Worm (Caenorhabditis elegans) whole organism, mixed stage, embryonic: Measurements from ENCODE around the gene nhr-60.
"Not testable (repeated sequence)": the region's sequence is repeated elsewhere in the genome, so short reads cannot be mapped to it uniquely, and the experiment has no call there.

Source experiments
- bed-3 ChIP-seq: fragments of 200-800 bp; sonication (Bioruptor generic); optimal IDR thresholded peaks from 3 replicates; lab custom pipeline; 2018; ENCODE audit warnings: mild to moderate bottlenecking, missing genetic modification characterization, moderate library complexity, missing compliant biosample characterization
- blmp-1 ChIP-seq: fragments of 150-350 bp; optimal IDR thresholded peaks from 2 replicates; lab custom pipeline; 2014; ENCODE audit warnings: missing biosample characterization, missing genetic modification characterization
- ceh-39 ChIP-seq: fragments of 150-350 bp; optimal IDR thresholded peaks from 2 replicates; lab custom pipeline; 2014; ENCODE audit warnings: missing biosample characterization, missing genetic modification characterization
- ceh-43 ChIP-seq: fragments of 200-800 bp; sonication (Bioruptor generic); optimal IDR thresholded peaks from 2 replicates; lab custom pipeline; 2018; ENCODE audit warnings: mild to moderate bottlenecking, missing genetic modification characterization, moderate library complexity, missing compliant biosample characterization
- ceh-83 ChIP-seq: fragments of 200-800 bp; sonication (Bioruptor generic); optimal IDR thresholded peaks from 2 replicates; lab custom pipeline; 2018; ENCODE audit warnings: mild to moderate bottlenecking, missing genetic modification characterization, missing compliant biosample characterization
- ces-1 ChIP-seq: fragments of 150-350 bp; optimal IDR thresholded peaks from 2 replicates; lab custom pipeline; 2014; ENCODE audit warnings: missing biosample characterization, missing genetic modification reagents, missing genetic modification characterization
- cnd-1 ChIP-seq: fragments of 200-800 bp; sonication (Bioruptor generic); optimal IDR thresholded peaks from 2 replicates; lab custom pipeline; 2018; ENCODE audit warnings: mild to moderate bottlenecking, missing genetic modification characterization, missing compliant biosample characterization
- drap-1 ChIP-seq: fragments of 200-800 bp; sonication (Bioruptor generic); optimal IDR thresholded peaks from 3 replicates; lab custom pipeline; 2018; ENCODE audit warnings: mild to moderate bottlenecking, missing genetic modification characterization, missing compliant biosample characterization
- elt-1 ChIP-seq: sonication (generic microtip); optimal IDR thresholded peaks from 2 replicates; lab custom pipeline; 2017; ENCODE audit warnings: missing genetic modification characterization, mild to moderate bottlenecking, missing compliant biosample characterization, antibody characterized with exemption, moderate library complexity, borderline replicate concordance; ENCODE audit not compliant: insufficient read depth
- elt-3 ChIP-seq: fragments of 150-350 bp; optimal IDR thresholded peaks from 2 replicates; lab custom pipeline; 2014; ENCODE audit warnings: missing biosample characterization, missing genetic modification characterization
- flh-1 ChIP-seq: fragments of 200-800 bp; sonication (Bioruptor generic); optimal IDR thresholded peaks from 2 replicates; lab custom pipeline; 2018; ENCODE audit warnings: mild to moderate bottlenecking, missing genetic modification characterization, moderate library complexity, missing compliant biosample characterization
- ham-2 ChIP-seq: fragments of 200-800 bp; sonication (Bioruptor generic); optimal IDR thresholded peaks from 2 replicates; lab custom pipeline; 2018; ENCODE audit warnings: mild to moderate bottlenecking, missing genetic modification characterization, missing compliant biosample characterization
- lin-13 ChIP-seq: fragments of 150-350 bp; optimal IDR thresholded peaks from 2 replicates; lab custom pipeline; 2014; ENCODE audit warnings: missing biosample characterization, missing genetic modification characterization
- lin-32 ChIP-seq: fragments of 200-800 bp; sonication (Bioruptor generic); optimal IDR thresholded peaks from 2 replicates; lab custom pipeline; 2018; ENCODE audit warnings: mild to moderate bottlenecking, missing genetic modification characterization, missing compliant biosample characterization
- lsy-2 ChIP-seq: fragments of 150-350 bp; optimal IDR thresholded peaks from 2 replicates; lab custom pipeline; 2014; ENCODE audit warnings: missing biosample characterization, missing genetic modification characterization
- mab-5 ChIP-seq: fragments of 150-350 bp; optimal IDR thresholded peaks from 2 replicates; lab custom pipeline; 2014; ENCODE audit warnings: missing biosample characterization, missing genetic modification characterization
- mep-1 ChIP-seq: fragments of 150-350 bp; optimal IDR thresholded peaks from 2 replicates; lab custom pipeline; 2017; ENCODE audit warnings: missing biosample characterization, missing genetic modification reagents, missing genetic modification characterization, inconsistent platforms
- mls-2 ChIP-seq: sonication (generic microtip); optimal IDR thresholded peaks from 2 replicates; lab custom pipeline; 2016; ENCODE audit warnings: mild to moderate bottlenecking, missing genetic modification characterization, moderate library complexity, missing compliant biosample characterization
- nhr-12 ChIP-seq: fragments of 150-350 bp; optimal IDR thresholded peaks from 2 replicates; lab custom pipeline; 2014; ENCODE audit warnings: missing biosample characterization, missing genetic modification characterization
- nhr-237 ChIP-seq: fragments of 150-350 bp; optimal IDR thresholded peaks from 2 replicates; lab custom pipeline; 2014; ENCODE audit warnings: missing biosample characterization, missing genetic modification characterization
- nhr-28 ChIP-seq: fragments of 150-350 bp; optimal IDR thresholded peaks from 2 replicates; lab custom pipeline; 2014; ENCODE audit warnings: missing biosample characterization, missing genetic modification characterization
- nhr-76 ChIP-seq: sonication (generic microtip); optimal IDR thresholded peaks from 2 replicates; lab custom pipeline; 2017; ENCODE audit warnings: missing biosample characterization, missing genetic modification characterization
- pha-4 ChIP-seq: fragments of 150-350 bp; optimal IDR thresholded peaks from 2 replicates; lab custom pipeline; 2018; ENCODE audit warnings: missing biosample characterization, missing genetic modification reagents, missing genetic modification characterization
- sem-2 ChIP-seq: fragments of 200-800 bp; sonication (Bioruptor generic); optimal IDR thresholded peaks from 2 replicates; lab custom pipeline; 2018; ENCODE audit warnings: mild to moderate bottlenecking, missing genetic modification characterization, missing compliant biosample characterization
- tbx-8 ChIP-seq: fragments of 200-800 bp; sonication (Bioruptor generic); optimal IDR thresholded peaks from 2 replicates; lab custom pipeline; 2018; ENCODE audit warnings: mild to moderate bottlenecking, missing genetic modification characterization, moderate library complexity, missing compliant biosample characterization
- unc-120 ChIP-seq: sonication (generic microtip); optimal IDR thresholded peaks from 2 replicates; lab custom pipeline; 2017; ENCODE audit warnings: missing genetic modification characterization, missing compliant biosample characterization; ENCODE audit not compliant: poor library complexity, severe bottlenecking
- unc-39 ChIP-seq: fragments of 150-350 bp; optimal IDR thresholded peaks from 2 replicates; lab custom pipeline; 2014; ENCODE audit warnings: missing biosample characterization, missing genetic modification characterization
- unc-62 ChIP-seq: fragments of 150-350 bp; optimal IDR thresholded peaks from 2 replicates; lab custom pipeline; 2014; ENCODE audit warnings: missing biosample characterization, missing genetic modification reagents, missing genetic modification characterization
- zip-8 ChIP-seq: fragments of 150-350 bp; optimal IDR thresholded peaks from 2 replicates; lab custom pipeline; 2014; ENCODE audit warnings: missing biosample characterization, missing genetic modification characterization
- ztf-11 ChIP-seq: fragments of 150-350 bp; optimal IDR thresholded peaks from 2 replicates; lab custom pipeline; 2014; ENCODE audit warnings: missing biosample characterization, missing genetic modification characterization

The nhr-60 gene

ce11 chrV:15758449-15758848, 14.6 kb downstream of the nhr-60 start, which contains the start of gene str-9:
Gene str-9 (plus strand): TSS chrV:15758749.
- TF ChIP-seq nhr-28 (tag; lab: Kevin White, UChicago) (no peak), elt-1 (tag; lab: Kevin White, UChicago) (no peak), ztf-11 (tag; lab: Kevin White, UChicago) (no peak), nhr-237 (tag; lab: Kevin White, UChicago) (no peak), unc-62 (GFP tag; lab: Kevin White, UChicago) (no peak)
- TF ChIP-seq, all 35 proteins: peak for 0

ce11 chrV:15757645-15758044, 15.4 kb downstream of the nhr-60 start:
- TF ChIP-seq bed-3 (no peak), cnd-1 (tag; lab: Kevin White, UChicago) (no peak), blmp-1 (tag; lab: Kevin White, UChicago) (no peak), lin-13 (no peak), ceh-83 (GFP tag; lab: Kevin White, UChicago) (no peak), mab-5 (no peak), nhr-12 (tag; lab: Kevin White, UChicago) (no peak), lin-32 (GFP tag; lab: Kevin White, UChicago) (no peak), zip-8 (no peak), ceh-39 (tag; lab: Kevin White, UChicago) (no peak)

- not testable (repeated sequence) for TF ChIP-seq ham-2; elt-3 (tag; lab: Kevin White, UChicago); sem-2 (GFP tag; lab: Kevin White, UChicago)
- TF ChIP-seq, all 35 proteins: peak for 0; not testable (repeated sequence) for 35
These were observed 18.3 kb downstream of the nhr-60 start, which contains the start of gene str-8 for ce11 chrV:15754731-15755130. Gene str-8 (plus strand): TSS chrV:15755031.

- not testable (repeated sequence) for TF ChIP-seq unc-62 (GFP tag; lab: Kevin White, UChicago); nhr-237 (tag; lab: Kevin White, UChicago); ztf-11 (tag; lab: Kevin White, UChicago)
These were observed 20.1 kb downstream of the nhr-60 start, which contains the start of gene str-5 for ce11 chrV:15752941-15753340. Gene str-5 (plus strand): TSS chrV:15753241.

ce11 chrV:15752049-15752448, 21.0 kb downstream of the nhr-60 start, which contains the start of gene str-43:
Gene str-43 (minus strand): TSS chrV:15752149.
- no peak for TF ChIP-seq lsy-2 (tag; lab: Kevin White, UChicago)
- no peak for TF ChIP-seq mls-2 (tag; lab: Kevin White, UChicago)
- TF ChIP-seq mep-1 (tag; lab: Kevin White, UChicago) = no peak
- no peak for TF ChIP-seq elt-3 (tag; lab: Kevin White, UChicago)
- TF ChIP-seq unc-39 (tag; lab: Kevin White, UChicago) = no peak
- no peak for TF ChIP-seq pha-4 (tag; lab: Kevin White, UChicago)
- TF ChIP-seq, all 35 proteins: peak for 0

- no peak for TF ChIP-seq mab-5
- TF ChIP-seq tbx-8 (GFP tag; lab: Kevin White, UChicago) = no peak
- no peak for TF ChIP-seq sem-2 (GFP tag; lab: Kevin White, UChicago)
- no peak for TF ChIP-seq flh-1 (GFP tag; lab: Kevin White, UChicago)
- no peak for TF ChIP-seq nhr-76 (tag; lab: Kevin White, UChicago)
- TF ChIP-seq nhr-12 (tag; lab: Kevin White, UChicago) = no peak
- TF ChIP-seq pha-4 (tag; lab: Kevin White, UChicago) = no peak
- TF ChIP-seq ham-2 = no peak
- no peak for TF ChIP-seq bed-3
- no peak for TF ChIP-seq lin-32 (GFP tag; lab: Kevin White, UChicago)
- no peak for TF ChIP-seq ztf-11 (tag; lab: Kevin White, UChicago)
- TF ChIP-seq mep-1 (tag; lab: Kevin White, UChicago) = no peak
- no peak for TF ChIP-seq drap-1
- no peak for TF ChIP-seq lin-13
- TF ChIP-seq unc-62 (GFP tag; lab: Kevin White, UChicago) = no peak
- TF ChIP-seq ceh-43 = no peak
- TF ChIP-seq ces-1 (GFP tag; lab: Kevin White, UChicago) = no peak
- no peak for TF ChIP-seq nhr-28 (tag; lab: Kevin White, UChicago)
- TF ChIP-seq mls-2 (tag; lab: Kevin White, UChicago) = no peak
- TF ChIP-seq unc-120 (tag; lab: Kevin White, UChicago) = no peak
These were observed 22.9 kb downstream of the nhr-60 start, which contains the start of gene str-6 for ce11 chrV:15750130-15750529. Gene str-6 (minus strand): TSS chrV:15750230.
